Worm (Caenorhabditis elegans) whole organism, L3 larva: Measurements from ENCODE around the gene F55B11.3.

Source experiments
- R02D3.7 ChIP-seq: fragments of 150-350 bp; optimal IDR thresholded peaks from 2 replicates; lab custom pipeline; 2014; ENCODE audit warnings: missing biosample characterization, missing genetic modification characterization
- egl-27 ChIP-seq: sonication (generic microtip); optimal IDR thresholded peaks from 4 replicates; lab custom pipeline; 2017; ENCODE audit warnings: missing biosample characterization, missing genetic modification reagents, missing genetic modification characterization
- egl-5 ChIP-seq: fragments of 150-350 bp; optimal IDR thresholded peaks from 2 replicates; lab custom pipeline; 2017; ENCODE audit warnings: missing biosample characterization, missing genetic modification reagents, missing genetic modification characterization, inconsistent platforms
- fkh-10 ChIP-seq: sonication (generic microtip); optimal IDR thresholded peaks from 2 replicates; lab custom pipeline; 2017; ENCODE audit warnings: missing biosample characterization, missing genetic modification reagents, missing genetic modification characterization
- lin-15B ChIP-seq: fragments of 150-350 bp; optimal IDR thresholded peaks from 2 replicates; lab custom pipeline; 2014; ENCODE audit warnings: missing biosample characterization, missing genetic modification characterization
- lin-39 ChIP-seq: fragments of 150-350 bp; optimal IDR thresholded peaks from 2 replicates; lab custom pipeline; 2018; ENCODE audit warnings: missing biosample characterization, missing genetic modification reagents, missing genetic modification characterization
- nhr-11 ChIP-seq: fragments of 150-350 bp; optimal IDR thresholded peaks from 2 replicates; lab custom pipeline; 2014; ENCODE audit warnings: missing biosample characterization, missing genetic modification characterization
- nhr-43 ChIP-seq: sonication (generic microtip); optimal IDR thresholded peaks from 2 replicates; lab custom pipeline; 2016; ENCODE audit warnings: mild to moderate bottlenecking, missing genetic modification characterization, missing compliant biosample characterization; ENCODE audit not compliant: poor library complexity, severe bottlenecking
- ztf-4 ChIP-seq: fragments of 150-350 bp; optimal IDR thresholded peaks from 2 replicates; lab custom pipeline; 2014; ENCODE audit warnings: missing biosample characterization, missing genetic modification characterization

ce11 chrIV:14466837-14467236, 42.3 kb downstream of the F55B11.3 start:
- TF ChIP-seq egl-5 (tag; lab: Kevin White, UChicago), result no peak
- no peak for TF ChIP-seq R02D3.7
- no peak for TF ChIP-seq lin-39 (tag; lab: Kevin White, UChicago)
- TF ChIP-seq lin-15B (tag; lab: Kevin White, UChicago), result no peak
- no peak for TF ChIP-seq fkh-10
- no peak for TF ChIP-seq nhr-11 (tag; lab: Kevin White, UChicago)
- no peak for TF ChIP-seq nhr-43 (tag; lab: Kevin White, UChicago)
- TF ChIP-seq egl-27 (tag; lab: Kevin White, UChicago), result no peak
- no peak for TF ChIP-seq ztf-4 (tag; lab: Kevin White, UChicago)
